Worm (Caenorhabditis elegans) whole organism, young adult: ENCODE data around the gene K01A2.6.

ENCODE experiments used
- C06A6.2 ChIP-seq: fragments of 200-800 bp; sonication (Bioruptor generic); conservative IDR thresholded peaks from 2 replicates; pipeline ENCODE4 v1.3.6; 2022; ENCODE audit warnings: missing genetic modification characterization, missing compliant biosample characterization
- F22D6.2 ChIP-seq: sonication (generic microtip); optimal IDR thresholded peaks from 2 replicates; lab custom pipeline; 2016; ENCODE audit warnings: mild to moderate bottlenecking, missing genetic modification characterization, missing compliant biosample characterization
- F52B5.7 ChIP-seq: sonication (generic microtip); optimal IDR thresholded peaks from 2 replicates; lab custom pipeline; 2016; ENCODE audit warnings: mild to moderate bottlenecking, missing genetic modification characterization, missing compliant biosample characterization
- F57A8.1 ChIP-seq: fragments of 200-800 bp; sonication (Bioruptor generic); optimal IDR thresholded peaks from 2 replicates; lab custom pipeline; 2018; ENCODE audit warnings: mild to moderate bottlenecking, missing genetic modification characterization, moderate library complexity, missing compliant biosample characterization
- F57C9.4 ChIP-seq: sonication (generic microtip); optimal IDR thresholded peaks from 2 replicates; lab custom pipeline; 2017; ENCODE audit warnings: mild to moderate bottlenecking, missing genetic modification characterization, missing compliant biosample characterization
- T07F8.4 ChIP-seq: sonication (generic microtip); optimal IDR thresholded peaks from 2 replicates; lab custom pipeline; 2016; ENCODE audit warnings: mild to moderate bottlenecking, missing genetic modification characterization, moderate library complexity, missing compliant biosample characterization
- Y53F4B.3 ChIP-seq: fragments of 200-800 bp; sonication (Bioruptor generic); IDR thresholded peaks from 2 replicates; pipeline ENCODE4 v1.3.6; 2022; ENCODE audit warnings: missing genetic modification reagents, missing genetic modification characterization, missing compliant biosample characterization
- Y53G8AR.9 ChIP-seq: fragments of 200-800 bp; sonication (Bioruptor generic); conservative IDR thresholded peaks from 2 replicates; pipeline ENCODE4 v1.3.6; 2022; ENCODE audit warnings: missing genetic modification reagents, missing genetic modification characterization, missing compliant biosample characterization
- Y67H2A.10 ChIP-seq: fragments of 200-800 bp; sonication (Bioruptor generic); conservative IDR thresholded peaks from 2 replicates; pipeline ENCODE4 v1.3.6; 2022; ENCODE audit warnings: missing genetic modification reagents, missing genetic modification characterization, missing compliant biosample characterization
- Y79H2A.3 ChIP-seq: fragments of 200-800 bp; sonication (Bioruptor generic); conservative IDR thresholded peaks from 2 replicates; pipeline ENCODE4 v1.3.6; 2022; ENCODE audit warnings: missing genetic modification reagents, missing genetic modification characterization, missing compliant biosample characterization
- Y95B8A.8 ChIP-seq: fragments of 200-800 bp; sonication (Bioruptor generic); IDR thresholded peaks from 2 replicates; pipeline ENCODE4 v1.3.6; 2022; ENCODE audit warnings: missing genetic modification reagents, missing genetic modification characterization, missing compliant biosample characterization
- ZK185.1 ChIP-seq: sonication (generic microtip); optimal IDR thresholded peaks from 2 replicates; lab custom pipeline; 2016; ENCODE audit warnings: mild to moderate bottlenecking, missing genetic modification characterization, missing compliant biosample characterization; ENCODE audit not compliant: poor library complexity, severe bottlenecking
- aptf-3 ChIP-seq: fragments of 200-800 bp; sonication (Bioruptor generic); IDR thresholded peaks from 2 replicates; pipeline ENCODE4 v1.3.6; 2022; ENCODE audit warnings: missing genetic modification characterization, missing compliant biosample characterization
- atf-7 ChIP-seq: sonication (generic microtip); optimal IDR thresholded peaks from 2 replicates; lab custom pipeline; 2017; ENCODE audit warnings: mild to moderate bottlenecking, missing genetic modification characterization, missing compliant biosample characterization
- attf-3 ChIP-seq: fragments of 200-800 bp; sonication (Bioruptor generic); conservative IDR thresholded peaks from 2 replicates; pipeline ENCODE4 v1.3.6; 2022; ENCODE audit warnings: missing genetic modification reagents, missing genetic modification characterization, missing compliant biosample characterization
- bed-1 ChIP-seq: fragments of 200-800 bp; sonication (Bioruptor generic); IDR thresholded peaks from 2 replicates; pipeline ENCODE4 v1.3.6; 2022; ENCODE audit warnings: missing genetic modification reagents, missing genetic modification characterization, missing compliant biosample characterization
- ceh-27 ChIP-seq: fragments of 200-800 bp; sonication (Bioruptor generic); optimal IDR thresholded peaks from 2 replicates; lab custom pipeline; 2018; ENCODE audit warnings: mild to moderate bottlenecking, missing genetic modification characterization, moderate library complexity, missing compliant biosample characterization
- ceh-58 ChIP-seq: fragments of 200-800 bp; sonication (Bioruptor generic); IDR thresholded peaks from 2 replicates; pipeline ENCODE4 v1.3.6; 2022; ENCODE audit warnings: missing genetic modification characterization, missing compliant biosample characterization
- ceh-79 ChIP-seq: sonication (generic microtip); optimal IDR thresholded peaks from 2 replicates; lab custom pipeline; 2017; ENCODE audit warnings: mild to moderate bottlenecking, missing genetic modification characterization, missing compliant biosample characterization
- dpff-1 ChIP-seq: sonication (generic microtip); optimal IDR thresholded peaks from 2 replicates; lab custom pipeline; 2017; ENCODE audit warnings: mild to moderate bottlenecking, missing genetic modification characterization, missing compliant biosample characterization
- egl-44 ChIP-seq: fragments of 200-800 bp; sonication (Bioruptor generic); IDR thresholded peaks from 2 replicates; pipeline ENCODE4 v1.3.6; 2022; ENCODE audit warnings: missing genetic modification reagents, missing genetic modification characterization, missing compliant biosample characterization
- ekl-4 ChIP-seq: fragments of 200-800 bp; sonication (Bioruptor generic); IDR thresholded peaks from 2 replicates; pipeline ENCODE4 v1.3.6; 2022; ENCODE audit warnings: missing genetic modification reagents, missing genetic modification characterization, missing compliant biosample characterization
- fkh-3 ChIP-seq: sonication (generic microtip); optimal IDR thresholded peaks from 2 replicates; lab custom pipeline; 2016; ENCODE audit warnings: mild to moderate bottlenecking, missing genetic modification characterization, missing compliant biosample characterization
- hlh-12 ChIP-seq: sonication (generic microtip); optimal IDR thresholded peaks from 2 replicates; lab custom pipeline; 2016; ENCODE audit warnings: missing genetic modification characterization, missing compliant biosample characterization
- hsf-1 ChIP-seq: fragments of 200-800 bp; sonication (Bioruptor generic); IDR thresholded peaks from 2 replicates; pipeline ENCODE4 v1.3.6; 2022; ENCODE audit warnings: missing genetic modification reagents, missing genetic modification characterization, missing compliant biosample characterization
- lin-26 ChIP-seq: fragments of 200-800 bp; sonication (Bioruptor generic); IDR thresholded peaks from 2 replicates; pipeline ENCODE4 v1.3.6; 2022; ENCODE audit warnings: missing genetic modification reagents, missing genetic modification characterization, missing compliant biosample characterization
- lsl-1 ChIP-seq: fragments of 200-800 bp; sonication (Bioruptor generic); optimal IDR thresholded peaks from 2 replicates; lab custom pipeline; 2018; ENCODE audit warnings: mild to moderate bottlenecking, missing genetic modification characterization, moderate library complexity, missing compliant biosample characterization
- lsy-27 ChIP-seq: sonication (generic microtip); optimal IDR thresholded peaks from 2 replicates; lab custom pipeline; 2017; ENCODE audit warnings: missing genetic modification characterization, mild to moderate bottlenecking, missing compliant biosample characterization, antibody characterized with exemption, missing genotype, borderline replicate concordance; ENCODE audit not compliant: insufficient read depth
- madf-3 ChIP-seq: fragments of 200-800 bp; sonication (Bioruptor generic); IDR thresholded peaks from 2 replicates; pipeline ENCODE4 v1.3.6; 2022; ENCODE audit warnings: missing genetic modification reagents, missing genetic modification characterization, missing compliant biosample characterization
- madf-6 ChIP-seq: fragments of 200-800 bp; sonication (Bioruptor generic); IDR thresholded peaks from 2 replicates; pipeline ENCODE4 v1.3.6; 2022; ENCODE audit warnings: missing genetic modification reagents, missing genetic modification characterization, missing compliant biosample characterization
- mes-4 ChIP-seq: sonication (generic microtip); optimal IDR thresholded peaks from 2 replicates; lab custom pipeline; 2016; ENCODE audit warnings: missing genotype, missing genetic modification characterization, missing compliant biosample characterization
- mxl-1 ChIP-seq: sonication (generic microtip); optimal IDR thresholded peaks from 2 replicates; lab custom pipeline; 2016; ENCODE audit warnings: missing genetic modification characterization, missing compliant biosample characterization
- nfya-2 ChIP-seq: fragments of 200-800 bp; sonication (Bioruptor generic); IDR thresholded peaks from 2 replicates; pipeline ENCODE4 v1.3.6; 2022; ENCODE audit warnings: missing genetic modification reagents, missing genetic modification characterization, missing compliant biosample characterization
- nhr-120 ChIP-seq: fragments of 200-800 bp; sonication (Bioruptor generic); IDR thresholded peaks from 2 replicates; pipeline ENCODE4 v1.3.6; 2022; ENCODE audit warnings: missing genetic modification characterization, missing compliant biosample characterization
- nhr-80 ChIP-seq: sonication (generic microtip); optimal IDR thresholded peaks from 2 replicates; lab custom pipeline; 2016; ENCODE audit warnings: missing genetic modification characterization, missing compliant biosample characterization
- nhr-90 ChIP-seq: sonication (generic microtip); optimal IDR thresholded peaks from 2 replicates; lab custom pipeline; 2016; ENCODE audit warnings: missing genotype, mild to moderate bottlenecking, missing genetic modification characterization, missing compliant biosample characterization
- pbrm-1 ChIP-seq: fragments of 200-800 bp; sonication (Bioruptor generic); IDR thresholded peaks from 2 replicates; pipeline ENCODE4 v1.3.6; 2022; ENCODE audit warnings: missing genetic modification reagents, missing genetic modification characterization, missing compliant biosample characterization
- sea-2 ChIP-seq: fragments of 200-800 bp; sonication (Bioruptor generic); IDR thresholded peaks from 2 replicates; pipeline ENCODE4 v1.3.6; 2022; ENCODE audit warnings: missing genetic modification characterization, missing compliant biosample characterization
- snpc-1.1 ChIP-seq: sonication (generic microtip); optimal IDR thresholded peaks from 2 replicates; lab custom pipeline; 2017; ENCODE audit warnings: missing genetic modification characterization, mild to moderate bottlenecking, missing compliant biosample characterization, antibody characterized with exemption, moderate library complexity, missing genotype, missing genetic modification reagents; ENCODE audit not compliant: insufficient read depth
- snpc-3.4 ChIP-seq: sonication (generic microtip); optimal IDR thresholded peaks from 2 replicates; lab custom pipeline; 2017; ENCODE audit warnings: missing genetic modification characterization, mild to moderate bottlenecking, missing compliant biosample characterization, antibody characterized with exemption, moderate library complexity, missing genotype, missing genetic modification reagents
- somi-1 ChIP-seq: fragments of 200-800 bp; sonication (Bioruptor generic); optimal IDR thresholded peaks from 2 replicates; lab custom pipeline; 2018; ENCODE audit warnings: mild to moderate bottlenecking, missing genetic modification characterization, missing compliant biosample characterization
- sptf-2 ChIP-seq: fragments of 200-800 bp; sonication (Bioruptor generic); optimal IDR thresholded peaks from 2 replicates; lab custom pipeline; 2018; ENCODE audit warnings: mild to moderate bottlenecking, missing genetic modification characterization, missing compliant biosample characterization
- zfh-2 ChIP-seq: fragments of 200-800 bp; sonication (Bioruptor generic); conservative IDR thresholded peaks from 2 replicates; pipeline ENCODE4 v1.3.6; 2022; ENCODE audit warnings: missing genetic modification reagents, missing genetic modification characterization, missing compliant biosample characterization
- zim-3 ChIP-seq: sonication (generic microtip); optimal IDR thresholded peaks from 2 replicates; lab custom pipeline; 2017; ENCODE audit warnings: mild to moderate bottlenecking, missing genetic modification characterization, moderate library complexity, missing compliant biosample characterization
- ztf-26 ChIP-seq: sonication (generic microtip); optimal IDR thresholded peaks from 2 replicates; lab custom pipeline; 2017; ENCODE audit warnings: missing genetic modification characterization, missing compliant biosample characterization

The K01A2.6 gene

DNA sequence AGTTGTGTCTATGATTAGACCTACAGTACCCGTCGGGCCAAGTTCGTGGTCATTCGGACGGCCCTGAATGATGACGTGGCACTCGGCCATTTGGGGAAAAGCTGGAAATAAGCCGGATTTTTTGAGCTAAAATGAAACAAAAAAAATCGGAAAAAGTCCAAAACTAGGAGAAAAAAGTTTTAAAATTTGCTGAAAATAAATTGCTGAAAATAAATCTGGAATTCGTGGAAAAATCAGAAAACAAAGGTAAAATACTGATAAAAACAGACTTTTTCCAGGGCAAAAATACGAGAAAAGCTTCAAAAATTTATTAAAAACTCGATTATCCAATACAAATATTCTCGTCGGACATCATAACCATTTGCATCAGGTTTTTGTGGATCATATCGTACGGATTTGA lies 16.2 kb upstream of the K01A2.6 start, which contains the start of gene B0432.9:
B0432.9 (minus strand) TSS at position 101 of the 400 bp plus-strand sequence.
- TF ChIP-seq ekl-4, result no peak
- TF ChIP-seq lin-26 (GFP tag; lab: Robert Waterston, UW), result no peak
- no peak for TF ChIP-seq pbrm-1 (GFP tag; lab: Robert Waterston, UW)
- TF ChIP-seq ceh-58 (GFP tag; lab: Robert Waterston, UW), result no peak
- no peak for TF ChIP-seq Y67H2A.10 (GFP tag; lab: Robert Waterston, UW)
- TF ChIP-seq attf-3 (GFP tag; lab: Robert Waterston, UW), result 0 out of 2 replicates have a peak, but pooled peaks have one; percentile 1
- no peak for TF ChIP-seq hlh-12 (tag; lab: Kevin White, UChicago)
- no peak for TF ChIP-seq dpff-1 (tag; lab: Kevin White, UChicago)

DNA sequence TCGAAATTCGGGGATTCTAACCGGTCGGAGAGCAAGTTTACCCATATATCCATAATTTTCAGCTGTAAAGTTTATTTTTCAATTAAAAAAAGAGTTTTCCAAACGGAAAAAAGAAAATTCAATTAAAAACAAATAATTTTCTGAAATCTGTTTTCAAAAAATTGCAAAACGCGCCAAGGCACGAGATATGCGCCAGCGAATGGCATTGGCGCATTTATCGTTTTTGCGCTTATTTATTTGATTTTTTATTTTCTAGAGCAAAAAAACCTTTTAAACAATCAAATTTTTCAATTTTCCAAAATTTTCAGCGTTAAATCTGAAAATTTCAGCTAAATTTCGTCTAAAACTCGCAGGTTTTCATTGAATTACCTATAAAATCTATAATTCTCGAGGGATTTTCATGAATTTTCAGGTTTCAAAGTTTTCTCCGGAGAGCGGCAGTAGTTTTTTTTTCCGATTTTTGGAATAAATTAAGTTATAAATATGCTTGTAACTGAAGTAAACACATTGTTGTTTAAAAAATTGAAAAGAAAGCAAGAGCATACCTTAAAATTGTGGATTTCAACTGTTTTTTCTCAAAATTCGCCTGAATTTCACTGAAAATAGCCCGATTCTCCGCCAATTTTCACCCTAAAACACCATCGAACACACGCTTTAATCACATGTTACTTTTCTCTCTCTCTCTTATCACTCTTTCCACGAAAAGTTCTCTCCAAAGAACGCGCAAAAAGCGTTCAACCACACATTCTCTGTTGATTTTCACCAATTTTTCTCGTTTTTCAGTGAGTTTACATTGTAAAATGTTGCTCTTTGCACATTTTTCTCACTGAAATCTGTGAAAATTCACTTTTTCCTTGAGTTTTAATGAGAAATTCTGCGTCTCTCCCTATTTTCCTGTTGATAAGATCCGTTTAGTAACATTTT lies 13.9 kb upstream of the K01A2.6 start, which contains the start of gene B0432.10:
B0432.10 (minus strand) TSS at position 649 of the 924 bp plus-strand sequence.
- TF ChIP-seq ceh-79 (tag; lab: Kevin White, UChicago) (no peak), ceh-27 (GFP tag; lab: Kevin White, UChicago) (no peak), lsl-1 (GFP tag; lab: Kevin White, UChicago) (peak; percentile 28), ztf-26 (tag; lab: Kevin White, UChicago) (peak; percentile 36), snpc-1.1 (no peak), F22D6.2 (no peak), Y95B8A.8 (GFP tag; lab: Robert Waterston, UW) (no peak), somi-1 (GFP tag; lab: Kevin White, UChicago) (no peak), ZK185.1 (no peak), C06A6.2 (0 out of 2 replicates have a peak, but pooled peaks have one; percentile 32), F57A8.1 (GFP tag; lab: Kevin White, UChicago) (no peak), lsy-27 (tag; lab: Kevin White, UChicago) (no peak), mxl-1 (tag; lab: Kevin White, UChicago) (no peak), nhr-120 (GFP tag; lab: Robert Waterston, UW) (no peak), zfh-2 (GFP tag; lab: Robert Waterston, UW) (no peak), nfya-2 (GFP tag; lab: Robert Waterston, UW) (no peak), madf-6 (GFP tag; lab: Robert Waterston, UW) (peak; percentile 41; the same call in 1 of the 2 replicates), sptf-2 (GFP tag; lab: Kevin White, UChicago) (no peak), Y53G8AR.9 (GFP tag; lab: Robert Waterston, UW) (peak; percentile 78; the same call in 1 of the 2 replicates), hsf-1 (no peak), aptf-3 (GFP tag; lab: Robert Waterston, UW) (no peak), snpc-3.4 (tag; lab: Kevin White, UChicago) (no peak), bed-1 (GFP tag; lab: Robert Waterston, UW) (no peak), Y53F4B.3 (no peak), atf-7 (no peak), fkh-3 (tag; lab: Kevin White, UChicago) (no peak), mes-4 (no peak), T07F8.4 (tag; lab: Kevin White, UChicago) (no peak), F57C9.4 (no peak), madf-3 (0 out of 2 replicates have a peak, but pooled peaks have one; percentile 26), sea-2 (no peak), egl-44 (GFP tag; lab: Robert Waterston, UW) (no peak), zim-3 (tag; lab: Kevin White, UChicago) (no peak), Y79H2A.3 (GFP tag; lab: Robert Waterston, UW) (no peak), nhr-90 (tag; lab: Kevin White, UChicago) (no peak), nhr-80 (tag; lab: Kevin White, UChicago) (peak; percentile 6), F52B5.7 (tag; lab: Kevin White, UChicago) (no peak)
